Worm (Caenorhabditis elegans) whole organism, midembryonic: ENCODE measurements around the gene skpo-2.

Source experiments
- cog-1 ChIP-seq: sonication (generic microtip); optimal IDR thresholded peaks from 2 replicates; lab custom pipeline; 2016; ENCODE audit warnings: missing genetic modification characterization, missing compliant biosample characterization
- ref-1 ChIP-seq: fragments of 200-800 bp; sonication (Bioruptor generic); conservative IDR thresholded peaks from 2 replicates; pipeline ENCODE4 v1.3.6; 2022; ENCODE audit warnings: missing genetic modification reagents, missing genetic modification characterization, missing compliant biosample characterization
- tab-1 ChIP-seq: fragments of 200-800 bp; sonication (Bioruptor generic); IDR thresholded peaks from 2 replicates; pipeline ENCODE4 v1.3.6; 2022; ENCODE audit warnings: missing genetic modification characterization, missing compliant biosample characterization
- ztf-23 ChIP-seq: fragments of 200-800 bp; sonication (Bioruptor generic); IDR thresholded peaks from 2 replicates; pipeline ENCODE4 v1.3.6; 2022; ENCODE audit warnings: missing genetic modification reagents, missing genetic modification characterization, missing compliant biosample characterization

- no peak for TF ChIP-seq cog-1 (tag; lab: Kevin White, UChicago)
- TF ChIP-seq ref-1 (GFP tag; lab: Robert Waterston, UW) = no peak
- TF ChIP-seq tab-1 (GFP tag; lab: Robert Waterston, UW) = no peak
- TF ChIP-seq ztf-23 (GFP tag; lab: Robert Waterston, UW) = no peak
These were observed 40.9 kb upstream of the skpo-2 start, which contains the start of gene fbxb-104 for ce11 chrII:3477171-3477570.
